Fruit fly (Drosophila melanogaster) whole organism, embryonic: ENCODE measurements around the gene ATP7.

Experiments used
- CG10267 ChIP-seq: fragments of 200-800 bp; sonication (Bioruptor generic); optimal IDR thresholded peaks from 2 replicates; lab custom pipeline; 2018; ENCODE audit warnings: missing biosample characterization, mild to moderate bottlenecking, missing genetic modification characterization, moderate library complexity
- CG10543 ChIP-seq: fragments of 200-800 bp; sonication (Bioruptor generic); optimal IDR thresholded peaks from 3 replicates; lab custom pipeline; 2017; ENCODE audit warnings: missing biosample characterization, mild to moderate bottlenecking, missing genetic modification characterization, moderate library complexity
- CG11093 ChIP-seq: fragments of 200-800 bp; sonication (Bioruptor generic); IDR thresholded peaks from 3 replicates; pipeline ENCODE4 v1.3.6; 2022; ENCODE audit warnings: missing biosample characterization, missing genetic modification characterization
- CG13123 ChIP-seq: fragments of 200-800 bp; sonication (Bioruptor generic); optimal IDR thresholded peaks from 2 replicates; lab custom pipeline; 2016; ENCODE audit warnings: missing biosample characterization, missing genetic modification characterization
- CG14667 ChIP-seq: fragments of 200-800 bp; sonication (Bioruptor generic); IDR thresholded peaks from 2 replicates; pipeline ENCODE4 v1.3.6; 2022; ENCODE audit warnings: missing biosample characterization, missing genetic modification characterization
- CG14965 ChIP-seq: fragments of 200-800 bp; sonication (Bioruptor generic); optimal IDR thresholded peaks from 2 replicates; lab custom pipeline; 2016; ENCODE audit warnings: missing biosample characterization, missing genetic modification characterization, borderline replicate concordance
- CG15514 ChIP-seq: fragments of 200-800 bp; sonication (Bioruptor generic); optimal IDR thresholded peaks from 3 replicates; lab custom pipeline; 2017; ENCODE audit warnings: missing biosample characterization, missing genetic modification characterization, mild to moderate bottlenecking, moderate library complexity, missing genetic modification reagents
- CG1647 ChIP-seq: fragments of 200-800 bp; sonication (Bioruptor generic); optimal IDR thresholded peaks from 3 replicates; lab custom pipeline; 2016; ENCODE audit warnings: missing biosample characterization, missing genetic modification characterization
- CG16813 ChIP-seq: fragments of 200-800 bp; sonication (Bioruptor generic); IDR thresholded peaks from 3 replicates; pipeline ENCODE4 v1.3.6; 2022; ENCODE audit warnings: missing biosample characterization, missing genetic modification characterization; ENCODE audit not compliant: partially characterized antibody
- CG2116 ChIP-seq: fragments of 200-800 bp; sonication (Bioruptor generic); optimal IDR thresholded peaks from 3 replicates; lab custom pipeline; 2018; ENCODE audit warnings: missing biosample characterization, mild to moderate bottlenecking, missing genetic modification characterization
- CG2129 ChIP-seq: fragments of 200-800 bp; sonication (Bioruptor generic); IDR thresholded peaks from 2 replicates; pipeline ENCODE4 v1.3.6; 2022; ENCODE audit warnings: missing biosample characterization, missing genetic modification characterization; ENCODE audit not compliant: partially characterized antibody
- CG2202 ChIP-seq: fragments of 200-800 bp; sonication (Bioruptor generic); optimal IDR thresholded peaks from 2 replicates; lab custom pipeline; 2018; ENCODE audit warnings: missing biosample characterization, mild to moderate bottlenecking, missing genetic modification characterization
- CG2678 ChIP-seq: fragments of 200-800 bp; sonication (Bioruptor generic); optimal IDR thresholded peaks from 3 replicates; lab custom pipeline; 2019; ENCODE audit warnings: missing biosample characterization, mild to moderate bottlenecking, missing genetic modification characterization, moderate library complexity
- CG32767 ChIP-seq: fragments of 200-800 bp; sonication (Bioruptor generic); IDR thresholded peaks from 2 replicates; pipeline ENCODE4 v1.3.6; 2022; ENCODE audit warnings: missing biosample characterization, missing genetic modification characterization
- CG33557 ChIP-seq: fragments of 200-800 bp; sonication (Bioruptor generic); optimal IDR thresholded peaks from 2 replicates; lab custom pipeline; 2019; ENCODE audit warnings: missing biosample characterization, mild to moderate bottlenecking, missing genetic modification characterization, moderate library complexity
- CG3838 ChIP-seq: fragments of 200-800 bp; sonication (Bioruptor generic); optimal IDR thresholded peaks from 3 replicates; lab custom pipeline; 2016; ENCODE audit warnings: missing biosample characterization, missing genetic modification characterization
- CG4854 ChIP-seq: fragments of 200-800 bp; sonication (Bioruptor generic); optimal IDR thresholded peaks from 2 replicates; lab custom pipeline; 2016; ENCODE audit warnings: missing biosample characterization, missing genetic modification characterization, inconsistent platforms
- CG5180 ChIP-seq: fragments of 200-800 bp; sonication (Bioruptor generic); optimal IDR thresholded peaks from 3 replicates; lab custom pipeline; 2017; ENCODE audit warnings: missing biosample characterization, missing genetic modification characterization, mild to moderate bottlenecking, moderate library complexity, missing genetic modification reagents
- CG8765 ChIP-seq: fragments of 200-800 bp; sonication (Bioruptor generic); IDR thresholded peaks from 2 replicates; pipeline ENCODE4 v1.3.6; 2022; ENCODE audit warnings: missing biosample characterization, missing genetic modification characterization
- CG9817 ChIP-seq: fragments of 200-800 bp; sonication (Bioruptor generic); optimal IDR thresholded peaks from 2 replicates; lab custom pipeline; 2018; ENCODE audit warnings: missing biosample characterization, mild to moderate bottlenecking, missing genetic modification characterization, moderate library complexity
- D19B ChIP-seq: fragments of 200-800 bp; sonication (Bioruptor generic); optimal IDR thresholded peaks from 2 replicates; lab custom pipeline; 2017; ENCODE audit warnings: missing biosample characterization, mild to moderate bottlenecking, missing genetic modification characterization
- Doc2 ChIP-seq: fragments of 200-800 bp; sonication (Bioruptor generic); IDR thresholded peaks from 2 replicates; pipeline ENCODE4 v1.3.6; 2022; ENCODE audit warnings: missing biosample characterization, missing genetic modification characterization
- Eip74EF ChIP-seq, 2 experiments: fragments of 200-800 bp in 1 of 2; fragments of >200 bp in 1 of 2; sonication (Bioruptor generic) in 1 of 2; optimal IDR thresholded peaks; 2 replicates each; lab custom pipeline; 2017 to 2019; ENCODE audit warnings: missing biosample characterization in 2 of 2, missing genetic modification characterization in 2 of 2, mild to moderate bottlenecking in 1 of 2, moderate library complexity in 1 of 2
- Fer1 ChIP-seq: fragments of 200-800 bp; sonication (Bioruptor generic); optimal IDR thresholded peaks from 2 replicates; lab custom pipeline; 2017; ENCODE audit warnings: missing biosample characterization, mild to moderate bottlenecking, missing genetic modification characterization
- H2.0 ChIP-seq: fragments of 200-800 bp; sonication (Bioruptor generic); IDR thresholded peaks from 2 replicates; pipeline ENCODE4 v1.3.6; 2022; ENCODE audit warnings: missing biosample characterization, missing genetic modification characterization
- Jarid2 ChIP-seq: fragments of 200-800 bp; sonication (Bioruptor generic); optimal IDR thresholded peaks from 3 replicates; lab custom pipeline; 2017; ENCODE audit warnings: mild to moderate bottlenecking, missing biosample characterization, missing genetic modification reagents, missing genetic modification characterization
- Kr ChIP-seq: fragments of 200-800 bp; sonication (Bioruptor generic); optimal IDR thresholded peaks from 2 replicates; lab custom pipeline; 2017; ENCODE audit warnings: missing biosample characterization, mild to moderate bottlenecking, missing genetic modification characterization
- Mes4 ChIP-seq: fragments of 200-800 bp; sonication (Bioruptor generic); optimal IDR thresholded peaks from 2 replicates; lab custom pipeline; 2016; ENCODE audit warnings: missing biosample characterization, missing genetic modification characterization
- NK7.1 ChIP-seq: fragments of 200-800 bp; sonication (Bioruptor generic); optimal IDR thresholded peaks from 3 replicates; lab custom pipeline; 2016; ENCODE audit warnings: missing biosample characterization, missing genetic modification characterization
- Optix ChIP-seq: fragments of 200-800 bp; sonication (Bioruptor generic); IDR thresholded peaks from 3 replicates; pipeline ENCODE4 v1.3.6; 2022; ENCODE audit warnings: missing biosample characterization, missing genetic modification characterization
- Ptx1 ChIP-seq: fragments of 200-800 bp; sonication (Bioruptor generic); IDR thresholded peaks from 2 replicates; pipeline ENCODE4 v1.3.6; 2022; ENCODE audit warnings: missing biosample characterization, missing genetic modification characterization
- ap ChIP-seq: fragments of 200-800 bp; sonication (Bioruptor generic); IDR thresholded peaks from 2 replicates; pipeline ENCODE4 v1.3.6; 2022; ENCODE audit warnings: missing biosample characterization, missing genetic modification characterization
- ash1 ChIP-seq: fragments of 200-800 bp; sonication (Bioruptor generic); optimal IDR thresholded peaks from 2 replicates; lab custom pipeline; 2018; ENCODE audit warnings: missing biosample characterization, mild to moderate bottlenecking, missing genetic modification characterization
- chm ChIP-seq: fragments of 200-800 bp; sonication (Bioruptor generic); IDR thresholded peaks from 2 replicates; pipeline ENCODE4 v1.3.6; 2022; ENCODE audit warnings: missing biosample characterization, missing genetic modification characterization
- dimm ChIP-seq: fragments of 200-800 bp; sonication (Bioruptor generic); IDR thresholded peaks from 2 replicates; pipeline ENCODE4 v1.3.6; 2022; ENCODE audit warnings: missing biosample characterization, missing genetic modification characterization
- esg ChIP-seq: fragments of 200-800 bp; sonication (Bioruptor generic); conservative IDR thresholded peaks from 2 replicates; pipeline ENCODE4 v1.3.6; 2022; ENCODE audit warnings: missing biosample characterization, missing genetic modification characterization
- hbn ChIP-seq: fragments of 200-800 bp; sonication (Bioruptor generic); IDR thresholded peaks from 2 replicates; pipeline ENCODE4 v1.3.6; 2022; ENCODE audit warnings: missing biosample characterization, missing genetic modification characterization; ENCODE audit not compliant: partially characterized antibody
- lov ChIP-seq, 2 experiments: fragments of 200-800 bp in 1 of 2; fragments of >200 bp in 1 of 2; sonication (Bioruptor generic) in 1 of 2; IDR thresholded peaks in 1 of 2; optimal IDR thresholded peaks in 1 of 2; 2 replicates in 1 of 2; 3 replicates in 1 of 2; pipeline versions ENCODE4 v1.3.6 to Lab custom; 2017 to 2022; ENCODE audit warnings: missing biosample characterization in 1 of 2, missing genetic modification characterization in 1 of 2
- odd ChIP-seq: fragments of 200-800 bp; sonication (Bioruptor generic); optimal IDR thresholded peaks from 2 replicates; lab custom pipeline; 2017; ENCODE audit warnings: missing biosample characterization, mild to moderate bottlenecking, missing genetic modification characterization
- ranshi ChIP-seq: fragments of 200-800 bp; sonication (Bioruptor generic); IDR thresholded peaks from 2 replicates; pipeline ENCODE4 v1.3.6; 2022; ENCODE audit warnings: missing biosample characterization, missing genetic modification characterization
- sens-2 ChIP-seq: fragments of 200-800 bp; sonication (Bioruptor generic); IDR thresholded peaks from 2 replicates; pipeline ENCODE4 v1.3.6; 2022; ENCODE audit warnings: missing biosample characterization, missing genetic modification characterization
- so ChIP-seq: fragments of 200-800 bp; sonication (Bioruptor generic); IDR thresholded peaks from 3 replicates; pipeline ENCODE4 v1.3.6; 2022; ENCODE audit warnings: missing biosample characterization, missing genetic modification characterization
- sob ChIP-seq: fragments of 200-800 bp; sonication (Bioruptor generic); IDR thresholded peaks from 2 replicates; pipeline ENCODE4 v1.3.6; 2022; ENCODE audit warnings: missing biosample characterization, missing genetic modification characterization
- sqz ChIP-seq: fragments of 200-800 bp; sonication (Bioruptor generic); optimal IDR thresholded peaks from 3 replicates; lab custom pipeline; 2018; ENCODE audit warnings: missing biosample characterization, mild to moderate bottlenecking, missing genetic modification characterization
- sr ChIP-seq: fragments of 200-800 bp; sonication (Bioruptor generic); IDR thresholded peaks from 3 replicates; pipeline ENCODE4 v1.3.6; 2022; ENCODE audit warnings: missing biosample characterization, missing genetic modification characterization
- stwl ChIP-seq: fragments of 200-800 bp; sonication (Bioruptor generic); optimal IDR thresholded peaks from 3 replicates; lab custom pipeline; 2018; ENCODE audit warnings: missing biosample characterization, mild to moderate bottlenecking, missing genetic modification characterization, moderate library complexity
- tna ChIP-seq: fragments of 200-800 bp; sonication (Bioruptor generic); IDR thresholded peaks from 2 replicates; pipeline ENCODE4 v1.3.6; 2022; ENCODE audit warnings: missing biosample characterization, missing genetic modification characterization; ENCODE audit not compliant: partially characterized antibody
- zf30C ChIP-seq: fragments of 200-800 bp; sonication (Bioruptor generic); optimal IDR thresholded peaks from 3 replicates; lab custom pipeline; 2018; ENCODE audit warnings: missing biosample characterization, mild to moderate bottlenecking, missing genetic modification characterization

Gene ATP7

dm6 chrX:11854758-11855465 is at the start of gene ATP7, which contains the start of gene CG10347 (continued):
- no peak for TF ChIP-seq CG2202 (tag; lab: Kevin White, UChicago)
- TF ChIP-seq CG2678 (tag; lab: Kevin White, UChicago) = peak; percentile 43
- TF ChIP-seq hbn (GFP tag; lab: Robert Waterston, UW) = peak; percentile 84
- peak; percentile 53 for TF ChIP-seq Fer1 (GFP tag; lab: Kevin White, UChicago)
- peak; percentile 33 for TF ChIP-seq CG10543
- 0 out of 2 replicates have a peak, but pooled peaks have one; percentile 6 for TF ChIP-seq sob (GFP tag; lab: Robert Waterston, UW)
- TF ChIP-seq CG14965 (GFP tag; lab: Kevin White, UChicago) = no peak
- TF ChIP-seq Ptx1 (GFP tag; lab: Robert Waterston, UW) = no peak
- no peak for TF ChIP-seq CG13123 (GFP tag; lab: Kevin White, UChicago)
- TF ChIP-seq esg (GFP tag; lab: Robert Waterston, UW) = no peak
- TF ChIP-seq dimm = no peak
- no peak for TF ChIP-seq lov (optimal IDR thresholded peaks at IDR 0.05; lab: Kevin White, UChicago)
- no peak for TF ChIP-seq lov (GFP tag; IDR thresholded peaks at IDR 0.05; lab: Robert Waterston, UW)
- TF ChIP-seq CG15514 (GFP tag; lab: Kevin White, UChicago) = peak; percentile 63
- TF ChIP-seq CG2129 = peak; percentile 87
- TF ChIP-seq chm (GFP tag; lab: Robert Waterston, UW) = no peak
- peak; percentile 8 for TF ChIP-seq Mes4 (GFP tag; lab: Kevin White, UChicago)
- no peak for TF ChIP-seq CG14667 (GFP tag; lab: Robert Waterston, UW)
- peak; percentile 70 for TF ChIP-seq CG10267
- TF ChIP-seq CG16813 (GFP tag; lab: Robert Waterston, UW) = peak; percentile 90
- TF ChIP-seq CG1647 (GFP tag; lab: Kevin White, UChicago) = no peak
- TF ChIP-seq Doc2 (GFP tag; lab: Robert Waterston, UW) = no peak
- no peak for TF ChIP-seq CG8765 (GFP tag; lab: Robert Waterston, UW)
- TF ChIP-seq H2.0 (GFP tag; lab: Robert Waterston, UW) = no peak
- no peak for TF ChIP-seq NK7.1 (GFP tag; lab: Kevin White, UChicago)
- no peak for TF ChIP-seq ranshi (GFP tag; lab: Robert Waterston, UW)
- no peak for TF ChIP-seq CG11093
- TF ChIP-seq CG4854 (GFP tag; lab: Kevin White, UChicago) = no peak
- TF ChIP-seq Jarid2 (GFP tag; lab: Kevin White, UChicago) = peak; percentile 80
- TF ChIP-seq D19B = no peak
- TF ChIP-seq CG5180 (GFP tag; lab: Kevin White, UChicago) = no peak
- no peak for TF ChIP-seq so (GFP tag; lab: Robert Waterston, UW)
- no peak for TF ChIP-seq odd (GFP tag; lab: Kevin White, UChicago)
- TF ChIP-seq, all 482 proteins: peak for 170

DNA sequence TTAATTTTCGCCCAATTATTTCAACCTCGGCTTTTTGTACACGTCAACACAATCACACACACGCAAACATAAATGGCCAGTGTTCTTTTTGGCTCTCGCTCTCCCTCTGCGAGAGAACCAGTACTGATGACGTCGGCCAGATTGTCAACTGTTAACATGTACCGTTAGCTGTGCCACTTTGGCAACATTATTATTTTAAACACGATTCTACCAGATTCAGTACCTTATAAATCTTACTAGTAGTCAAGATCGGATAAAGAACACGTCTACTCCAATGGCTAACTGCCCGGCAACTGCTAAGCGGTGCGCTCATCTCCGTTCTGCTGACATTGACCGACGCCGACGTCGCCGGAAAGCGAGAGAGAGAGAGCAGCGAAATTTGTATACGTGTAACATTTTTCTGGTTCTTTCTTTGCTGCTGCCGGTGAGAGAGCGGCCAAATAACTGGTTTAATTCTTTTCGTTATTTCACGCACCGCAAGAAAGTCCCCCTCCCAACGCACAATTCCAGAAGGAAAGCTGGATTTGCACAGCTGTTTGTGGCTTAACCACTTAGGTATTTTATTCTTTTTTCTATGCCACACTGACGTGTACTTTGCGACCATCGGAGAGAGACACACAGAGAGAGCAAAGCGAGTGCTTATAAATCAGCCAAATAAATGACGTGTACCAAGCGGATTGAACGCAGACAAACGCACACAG is 49.6 kb upstream of the ATP7 start:
- no peak for TF ChIP-seq Kr
- peak; percentile 45 for TF ChIP-seq sqz (GFP tag; lab: Kevin White, UChicago)
- TF ChIP-seq CG2116 (GFP tag; lab: Kevin White, UChicago) = no peak
- 0 out of 2 replicates have a peak, but pooled peaks have one; percentile 11 for TF ChIP-seq CG32767 (GFP tag; lab: Robert Waterston, UW)
- no peak for TF ChIP-seq sr (GFP tag; lab: Robert Waterston, UW)
- no peak for TF ChIP-seq ap (GFP tag; lab: Robert Waterston, UW)
- TF ChIP-seq ash1 = no peak
- no peak for TF ChIP-seq stwl (tag; lab: Kevin White, UChicago)
- TF ChIP-seq Eip74EF (GFP tag; optimal IDR thresholded peaks at IDR 0.05; lab: Kevin White, UChicago) = no peak
- no peak for TF ChIP-seq Optix
- no peak for TF ChIP-seq CG3838 (GFP tag; lab: Kevin White, UChicago)
- no peak for TF ChIP-seq CG9817 (tag; lab: Kevin White, UChicago)
- no peak for TF ChIP-seq tna
- TF ChIP-seq CG15514 (GFP tag; lab: Kevin White, UChicago) = peak; percentile 35
- TF ChIP-seq Fer1 (GFP tag; lab: Kevin White, UChicago) = no peak
- no peak for TF ChIP-seq CG33557 (GFP tag; lab: Kevin White, UChicago)
- TF ChIP-seq zf30C = peak; percentile 38
- TF ChIP-seq sens-2 (GFP tag; lab: Robert Waterston, UW) = no peak
